Worm (Caenorhabditis elegans) whole organism, L4 larva: ENCODE results near the gene C06E4.5.

Experiments used
- D1046.2 ChIP-seq: fragments of 200-800 bp; sonication (Bioruptor generic); IDR thresholded peaks from 2 replicates; pipeline ENCODE4 v1.3.6; 2022; ENCODE audit warnings: missing genetic modification characterization, missing compliant biosample characterization
- F49E8.2 ChIP-seq: sonication (generic microtip); optimal IDR thresholded peaks from 2 replicates; lab custom pipeline; 2016; ENCODE audit warnings: missing compliant biosample characterization, mild to moderate bottlenecking, missing genetic modification characterization, borderline replicate concordance
- R02D3.7 ChIP-seq: fragments of 150-350 bp; sonication (generic microtip); optimal IDR thresholded peaks from 3 replicates; lab custom pipeline; 2014; ENCODE audit warnings: missing biosample characterization, missing genetic modification characterization
- T20F7.1 ChIP-seq: fragments of 200-800 bp; sonication (Bioruptor generic); optimal IDR thresholded peaks from 2 replicates; lab custom pipeline; 2018; ENCODE audit warnings: mild to moderate bottlenecking, missing genetic modification characterization, missing compliant biosample characterization
- Y105C5A.15 ChIP-seq: fragments of 200-800 bp; sonication (Bioruptor generic); IDR thresholded peaks from 2 replicates; pipeline ENCODE4 v1.3.6; 2022; ENCODE audit warnings: missing genetic modification characterization, missing compliant biosample characterization
- Y48G9A.11 ChIP-seq: fragments of 200-800 bp; sonication (Bioruptor generic); IDR thresholded peaks from 2 replicates; pipeline ENCODE4 v1.3.6; 2022; ENCODE audit warnings: missing genetic modification reagents, missing genetic modification characterization, missing compliant biosample characterization
- ama-1 ChIP-seq: fragments of 150-350 bp; optimal IDR thresholded peaks from 2 replicates; lab custom pipeline; 2014; ENCODE audit warnings: inconsistent platforms, mixed read lengths
- attf-4 ChIP-seq: sonication (generic microtip); optimal IDR thresholded peaks from 3 replicates; lab custom pipeline; 2017; ENCODE audit warnings: missing biosample characterization, missing genetic modification characterization
- ceh-32 ChIP-seq: sonication (generic microtip); optimal IDR thresholded peaks from 2 replicates; lab custom pipeline; 2016; ENCODE audit warnings: mild to moderate bottlenecking, missing genetic modification characterization, missing compliant biosample characterization; ENCODE audit not compliant: poor library complexity
- ceh-44 ChIP-seq: fragments of 200-800 bp; sonication (Bioruptor generic); IDR thresholded peaks from 2 replicates; pipeline ENCODE4 v1.3.6; 2022; ENCODE audit warnings: missing genetic modification reagents, missing genetic modification characterization, missing compliant biosample characterization
- daf-12 ChIP-seq: fragments of 150-350 bp; optimal IDR thresholded peaks from 2 replicates; lab custom pipeline; 2014; ENCODE audit warnings: missing biosample characterization, missing genetic modification reagents, missing genetic modification characterization
- daf-8 ChIP-seq: fragments of 200-800 bp; sonication (Bioruptor generic); IDR thresholded peaks from 2 replicates; pipeline ENCODE4 v1.3.6; 2022; ENCODE audit warnings: missing genetic modification characterization, missing compliant biosample characterization
- dpl-1 ChIP-seq: fragments of 150-350 bp; optimal IDR thresholded peaks from 2 replicates; lab custom pipeline; 2014; ENCODE audit warnings: missing biosample characterization, missing genetic modification reagents, missing genetic modification characterization
- duxl-1 ChIP-seq: sonication (generic microtip); optimal IDR thresholded peaks from 2 replicates; lab custom pipeline; 2016; ENCODE audit warnings: mild to moderate bottlenecking, missing genetic modification characterization, moderate library complexity, missing compliant biosample characterization; ENCODE audit not compliant: poor library complexity
- dve-1 ChIP-seq: sonication (generic microtip); optimal IDR thresholded peaks from 2 replicates; lab custom pipeline; 2017; ENCODE audit warnings: antibody characterized with exemption, mild to moderate bottlenecking, missing genetic modification characterization, missing compliant biosample characterization; ENCODE audit not compliant: insufficient read depth
- egl-27 ChIP-seq: sonication (generic microtip); optimal IDR thresholded peaks from 3 replicates; lab custom pipeline; 2017; ENCODE audit warnings: missing biosample characterization, missing genetic modification reagents, missing genetic modification characterization
- egl-43 ChIP-seq: fragments of 200-800 bp; sonication (Bioruptor generic); IDR thresholded peaks from 2 replicates; pipeline ENCODE4 v1.3.6; 2022; ENCODE audit warnings: missing genetic modification reagents, missing genetic modification characterization, missing compliant biosample characterization
- fos-1 ChIP-seq: fragments of 150-350 bp; optimal IDR thresholded peaks from 2 replicates; lab custom pipeline; 2014; ENCODE audit warnings: missing biosample characterization, missing genetic modification characterization
- hlh-11 ChIP-seq: fragments of 200-800 bp; sonication (Bioruptor generic); optimal IDR thresholded peaks from 2 replicates; lab custom pipeline; 2018; ENCODE audit warnings: mild to moderate bottlenecking, missing genetic modification characterization, missing compliant biosample characterization
- hlh-30 ChIP-seq: sonication (generic microtip); optimal IDR thresholded peaks from 2 replicates; lab custom pipeline; 2017; ENCODE audit warnings: antibody characterized with exemption, mild to moderate bottlenecking, missing genetic modification characterization, missing compliant biosample characterization; ENCODE audit not compliant: insufficient read depth
- hmg-1.1 ChIP-seq: fragments of 200-800 bp; sonication (Bioruptor generic); IDR thresholded peaks from 2 replicates; pipeline ENCODE4 v1.3.6; 2022; ENCODE audit warnings: missing genetic modification reagents, missing genetic modification characterization, missing compliant biosample characterization
- lin-38 ChIP-seq: fragments of 200-800 bp; sonication (Bioruptor generic); IDR thresholded peaks from 2 replicates; pipeline ENCODE4 v1.3.6; 2022; ENCODE audit warnings: missing genetic modification reagents, missing genetic modification characterization, missing compliant biosample characterization
- lir-3 ChIP-seq: sonication (generic microtip); optimal IDR thresholded peaks from 2 replicates; lab custom pipeline; 2016; ENCODE audit warnings: mild to moderate bottlenecking, missing genetic modification characterization, missing compliant biosample characterization
- madf-5 ChIP-seq, 2 experiments: fragments of 200-800 bp; sonication (Bioruptor generic); IDR thresholded peaks; 2 replicates each; pipeline ENCODE4 v1.3.6; 2022; ENCODE audit warnings: missing compliant biosample characterization in 2 of 2, missing genetic modification characterization in 2 of 2
- mdt-29 ChIP-seq: fragments of 200-800 bp; sonication (Bioruptor generic); IDR thresholded peaks from 2 replicates; pipeline ENCODE4 v1.3.6; 2022; ENCODE audit warnings: missing genetic modification reagents, missing genetic modification characterization, missing compliant biosample characterization
- mes-2 ChIP-seq: sonication (generic microtip); optimal IDR thresholded peaks from 2 replicates; lab custom pipeline; 2016; ENCODE audit warnings: missing genotype, mild to moderate bottlenecking, missing genetic modification characterization, missing compliant biosample characterization; ENCODE audit not compliant: poor library complexity, severe bottlenecking
- mxl-2 ChIP-seq: fragments of 200-800 bp; sonication (Bioruptor generic); conservative IDR thresholded peaks from 2 replicates; pipeline ENCODE4 v1.3.6; 2022; ENCODE audit warnings: missing genetic modification reagents, missing genetic modification characterization, missing compliant biosample characterization
- nhr-10 ChIP-seq: fragments of 150-350 bp; optimal IDR thresholded peaks from 2 replicates; lab custom pipeline; 2014; ENCODE audit warnings: missing biosample characterization, missing genetic modification characterization
- nhr-25 ChIP-seq: sonication (generic microtip); optimal IDR thresholded peaks from 2 replicates; lab custom pipeline; 2017; ENCODE audit warnings: missing genetic modification characterization, mild to moderate bottlenecking, missing compliant biosample characterization, antibody characterized with exemption, moderate library complexity, borderline replicate concordance; ENCODE audit not compliant: insufficient read depth
- nhr-28 ChIP-seq: fragments of 150-350 bp; optimal IDR thresholded peaks from 2 replicates; lab custom pipeline; 2014; ENCODE audit warnings: missing biosample characterization, missing genetic modification characterization
- nhr-48 ChIP-seq: sonication (generic microtip); optimal IDR thresholded peaks from 2 replicates; lab custom pipeline; 2016; ENCODE audit warnings: mild to moderate bottlenecking, missing genetic modification characterization, missing compliant biosample characterization
- nhr-6 ChIP-seq: fragments of 150-350 bp; optimal IDR thresholded peaks from 2 replicates; lab custom pipeline; 2014; ENCODE audit warnings: missing biosample characterization, missing genetic modification characterization
- pha-4 ChIP-seq, 2 experiments: fragments of 150-350 bp in 1 of 2; fragments of 200-800 bp in 1 of 2; sonication (Bioruptor generic) in 1 of 2; IDR thresholded peaks in 1 of 2; optimal IDR thresholded peaks in 1 of 2; 2 replicates each; pipeline versions ENCODE4 v1.3.6 to Lab custom; 2014 to 2022; ENCODE audit warnings: missing genetic modification characterization in 2 of 2, missing genetic modification reagents in 2 of 2, missing biosample characterization in 1 of 2, missing compliant biosample characterization in 1 of 2
- pqm-1 ChIP-seq: sonication (generic microtip); optimal IDR thresholded peaks from 2 replicates; lab custom pipeline; 2017; ENCODE audit warnings: missing biosample characterization, missing genetic modification characterization
- saeg-2 ChIP-seq: fragments of 200-800 bp; sonication (Bioruptor generic); IDR thresholded peaks from 2 replicates; pipeline ENCODE4 v1.3.6; 2022; ENCODE audit warnings: missing genetic modification reagents, missing genetic modification characterization, missing compliant biosample characterization
- set-16 ChIP-seq: fragments of 200-800 bp; sonication (Bioruptor generic); IDR thresholded peaks from 2 replicates; pipeline ENCODE4 v1.3.6; 2022; ENCODE audit warnings: missing genetic modification reagents, missing genetic modification characterization, missing compliant biosample characterization
- snpc-1.2 ChIP-seq: fragments of 200-800 bp; sonication (Bioruptor generic); IDR thresholded peaks from 2 replicates; pipeline ENCODE4 v1.3.6; 2022; ENCODE audit warnings: missing genetic modification reagents, missing genetic modification characterization, missing compliant biosample characterization
- spr-1 ChIP-seq: sonication (generic microtip); optimal IDR thresholded peaks from 2 replicates; lab custom pipeline; 2016; ENCODE audit warnings: mild to moderate bottlenecking, missing genetic modification characterization, missing compliant biosample characterization
- spr-3 ChIP-seq: fragments of 200-800 bp; sonication (Bioruptor generic); optimal IDR thresholded peaks from 2 replicates; lab custom pipeline; 2018; ENCODE audit warnings: mild to moderate bottlenecking, missing genetic modification characterization, missing compliant biosample characterization
- tag-97 ChIP-seq: fragments of 200-800 bp; sonication (Bioruptor generic); IDR thresholded peaks from 2 replicates; pipeline ENCODE4 v1.3.6; 2022; ENCODE audit warnings: missing genetic modification characterization, missing compliant biosample characterization
- tra-1 ChIP-seq: fragments of 200-800 bp; sonication (Bioruptor generic); IDR thresholded peaks from 2 replicates; pipeline ENCODE4 v1.3.6; 2022; ENCODE audit warnings: missing genetic modification reagents, missing genetic modification characterization, missing compliant biosample characterization
- unc-39 ChIP-seq: sonication (generic microtip); optimal IDR thresholded peaks from 2 replicates; lab custom pipeline; 2017; ENCODE audit warnings: missing biosample characterization, missing genetic modification characterization
- vab-7 ChIP-seq: fragments of 200-800 bp; sonication (Bioruptor generic); IDR thresholded peaks from 2 replicates; pipeline ENCODE4 v1.3.6; 2022; ENCODE audit warnings: missing genetic modification reagents, missing genetic modification characterization, missing compliant biosample characterization
- zag-1 ChIP-seq: fragments of 150-350 bp; optimal IDR thresholded peaks from 2 replicates; lab custom pipeline; 2014; ENCODE audit warnings: missing biosample characterization, missing genetic modification characterization
- zip-11 ChIP-seq: fragments of 200-800 bp; sonication (Bioruptor generic); IDR thresholded peaks from 2 replicates; pipeline ENCODE4 v1.3.6; 2022; ENCODE audit warnings: missing genetic modification characterization, missing compliant biosample characterization
- zip-2 ChIP-seq: fragments of 150-350 bp; optimal IDR thresholded peaks from 2 replicates; lab custom pipeline; 2014; ENCODE audit warnings: missing biosample characterization, missing genetic modification characterization

The C06E4.5 gene

DNA sequence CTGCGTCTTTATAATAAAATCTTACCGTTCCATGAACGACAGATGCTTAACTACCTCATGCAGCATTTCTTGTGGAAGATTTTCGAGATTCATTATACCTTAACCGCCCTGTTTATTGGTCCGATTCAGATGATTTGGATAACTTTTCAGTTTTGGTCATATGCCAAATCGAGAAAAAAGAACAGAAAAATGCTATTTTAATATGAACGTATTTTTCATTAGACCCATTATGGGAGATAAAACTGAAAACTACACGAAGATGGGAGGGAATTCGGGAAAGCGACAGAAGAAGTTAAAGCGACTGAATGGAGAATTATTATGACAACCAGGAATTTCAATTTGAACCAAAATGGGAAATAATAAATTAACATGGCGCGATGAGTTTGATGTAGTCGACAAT, 27.7 kb upstream of the C06E4.5 start, which contains the start of gene R13A1.10:
Gene R13A1.10 (minus strand): TSS at position 101 of the 400 bp plus-strand sequence.
- TF ChIP-seq snpc-1.2 (GFP tag; lab: Robert Waterston, UW) (0 out of 2 replicates have a peak, but pooled peaks have one; percentile 17), lin-38 (GFP tag; lab: Robert Waterston, UW) (peak; percentile 25; the same call in 1 of the 2 replicates), Y48G9A.11 (GFP tag; lab: Robert Waterston, UW) (no peak)

DNA sequence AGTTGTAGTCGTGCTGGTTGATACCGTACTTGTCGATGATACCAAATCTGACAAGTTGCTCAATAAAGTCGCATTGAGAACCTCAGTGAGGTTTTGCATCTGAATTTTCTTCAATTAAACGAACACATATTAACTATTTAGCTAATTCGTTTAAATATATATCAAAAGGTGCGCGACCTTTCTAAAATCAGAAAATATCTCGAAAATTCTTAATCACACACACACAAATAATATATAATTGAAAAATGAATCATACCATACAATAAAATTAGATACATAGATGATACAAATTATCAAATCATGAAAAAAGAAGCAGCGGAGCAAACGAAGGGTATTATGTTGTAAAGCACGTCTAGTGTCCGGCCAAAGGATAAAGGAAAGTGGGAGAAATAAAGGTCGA, 26.6 kb upstream of the C06E4.5 start, which contains the start of gene D2024.5:
Gene D2024.5 (minus strand): TSS at position 101 of the 400 bp plus-strand sequence.
- TF ChIP-seq ceh-44 (GFP tag; lab: Robert Waterston, UW): no peak
- no peak for TF ChIP-seq zip-2 (tag; lab: Kevin White, UChicago)
- no peak for TF ChIP-seq madf-5 (GFP tag; IDR thresholded peaks at IDR 0.05; lab: Robert Waterston, UW)
- TF ChIP-seq spr-3 (GFP tag; lab: Kevin White, UChicago): no peak
- no peak for TF ChIP-seq egl-27
- no peak for TF ChIP-seq dve-1 (tag; lab: Kevin White, UChicago)
- no peak for TF ChIP-seq tag-97 (GFP tag; lab: Robert Waterston, UW)
- TF ChIP-seq nhr-6 (tag; lab: Kevin White, UChicago): no peak
- no peak for TF ChIP-seq fos-1 (tag; lab: Kevin White, UChicago)
- TF ChIP-seq mes-2 (tag; lab: Kevin White, UChicago): no peak
- no peak for TF ChIP-seq daf-12
- TF ChIP-seq saeg-2 (GFP tag; lab: Robert Waterston, UW): no peak

DNA sequence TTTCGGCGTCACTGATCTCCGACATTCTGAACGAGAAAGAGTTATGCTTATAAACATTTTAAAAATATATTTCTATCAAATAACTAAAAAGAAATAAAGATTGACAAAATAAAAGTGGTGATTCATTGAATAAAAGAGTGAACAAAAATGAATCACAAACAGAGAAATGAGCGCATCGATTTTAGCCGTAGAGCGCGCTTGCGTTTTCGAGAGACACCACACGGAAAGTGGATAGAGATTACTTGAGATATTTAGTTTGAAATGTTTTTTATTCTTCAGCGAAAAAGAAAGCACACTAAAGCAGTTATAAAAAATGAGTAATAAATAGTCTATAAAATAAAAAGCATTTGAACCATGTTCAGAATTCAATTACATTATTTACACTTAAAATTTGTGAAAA, 24.6 kb upstream of the C06E4.5 start, which contains the start of gene cap-1:
Gene cap-1 (minus strand): TSS at position 26 of the 400 bp plus-strand sequence.
- TF ChIP-seq R02D3.7 (no peak), ama-1 (lab: Kevin White, UChicago) (no peak), hmg-1.1 (no peak), fos-1 (tag; lab: Kevin White, UChicago) (no peak), egl-43 (GFP tag; lab: Robert Waterston, UW) (no peak), nhr-48 (tag; lab: Kevin White, UChicago) (no peak), tra-1 (GFP tag; lab: Robert Waterston, UW) (no peak), F49E8.2 (tag; lab: Kevin White, UChicago) (no peak), D1046.2 (no peak), spr-1 (tag; lab: Kevin White, UChicago) (no peak), daf-8 (no peak), hlh-30 (peak; percentile 36), ceh-32 (tag; lab: Kevin White, UChicago) (no peak), T20F7.1 (GFP tag; lab: Kevin White, UChicago) (peak; percentile 47), lin-38 (GFP tag; lab: Robert Waterston, UW) (peak; percentile 96), Y105C5A.15 (GFP tag; lab: Robert Waterston, UW) (no peak), nhr-28 (tag; lab: Kevin White, UChicago) (peak; percentile 72), lir-3 (tag; lab: Kevin White, UChicago) (no peak), pha-4 (GFP tag; IDR thresholded peaks at IDR 0.05; lab: Robert Waterston, UW) (no peak), pha-4 (tag; optimal IDR thresholded peaks at IDR 0.05; lab: Kevin White, UChicago) (peak; percentile 94), set-16 (GFP tag; lab: Robert Waterston, UW) (no peak), vab-7 (GFP tag; lab: Robert Waterston, UW) (no peak), zip-11 (GFP tag; lab: Robert Waterston, UW) (no peak), hlh-11 (tag; lab: Kevin White, UChicago) (peak; percentile 45), duxl-1 (no peak), mxl-2 (no peak), dpl-1 (GFP tag; lab: Kevin White, UChicago) (peak; percentile 58), spr-3 (GFP tag; lab: Kevin White, UChicago) (no peak), unc-39 (tag; lab: Kevin White, UChicago) (no peak), nhr-10 (tag; lab: Kevin White, UChicago) (no peak), nhr-25 (no peak), pqm-1 (tag; lab: Kevin White, UChicago) (peak; percentile 37), mdt-29 (GFP tag; lab: Robert Waterston, UW) (no peak), ceh-44 (GFP tag; lab: Robert Waterston, UW) (peak; percentile 78), attf-4 (tag; lab: Kevin White, UChicago) (no peak), zag-1 (no peak)
